Worm (Caenorhabditis elegans): ENCODE results near the gene ubc-9.

Gene ubc-9

DNA sequence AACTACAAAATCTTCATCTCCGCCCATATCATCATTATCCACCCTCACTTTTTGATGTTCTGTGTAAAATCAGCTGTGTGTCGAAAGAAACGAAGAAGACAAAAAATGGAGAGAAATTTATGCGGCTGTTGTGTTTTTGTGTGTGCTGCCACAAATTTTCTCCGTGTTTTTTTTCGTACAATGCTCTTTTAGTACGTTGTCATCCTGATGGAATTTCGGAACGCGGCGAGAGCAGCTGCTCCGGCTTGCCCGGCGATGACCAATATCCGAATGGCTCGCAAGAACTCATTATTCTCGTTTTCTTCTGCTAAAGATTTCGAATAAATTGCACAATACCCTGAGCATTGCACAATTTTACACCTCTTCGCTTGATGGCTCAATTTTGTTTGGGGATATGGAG is 11.5 kb upstream of the ubc-9 start:
- TF ChIP-seq hsf-1 (GFP tag; IDR thresholded peaks at IDR 0.05) (no peak), let-526 (GFP tag; IDR thresholded peaks at IDR 0.05) (no peak), rec-8 (tag; optimal IDR thresholded peaks at IDR 0.05) (no peak), K12H6.12 (tag; optimal IDR thresholded peaks at IDR 0.05) (no peak), rcor-1 (GFP tag; IDR thresholded peaks at IDR 0.05) (no peak), hmg-1.2 (GFP tag; IDR thresholded peaks at IDR 0.05) (no peak), egl-18 (GFP tag; IDR thresholded peaks at IDR 0.05) (no peak), ets-4 (GFP tag; optimal IDR thresholded peaks at IDR 0.05) (no peak), snpc-1.1 (tag; optimal IDR thresholded peaks at IDR 0.05; ENCODE audit: insufficient read depth) (no peak), lin-54 (GFP tag; optimal IDR thresholded peaks at IDR 0.05) (no peak), bed-2 (GFP tag; IDR thresholded peaks at IDR 0.05) (no peak), nhr-179 (tag; optimal IDR thresholded peaks at IDR 0.05) (no peak), Y79H2A.3 (GFP tag; conservative IDR thresholded peaks at IDR 0.05) (no peak)

ce11 chrIV:4640941-4641340 is 9.9 kb upstream of the ubc-9 start:
- TF ChIP-seq ztf-26 (tag; optimal IDR thresholded peaks at IDR 0.05) (peak; percentile 18), ceh-100 (GFP tag; IDR thresholded peaks at IDR 0.05) (no peak), ztf-22 (GFP tag; optimal IDR thresholded peaks at IDR 0.05) (no peak)

ce11 chrIV:4643577-4643976 is 7.3 kb upstream of the ubc-9 start:
- TF ChIP-seq aptf-2 (GFP tag; conservative IDR thresholded peaks at IDR 0.05), result no peak
- no peak for TF ChIP-seq sdz-38 (tag; optimal IDR thresholded peaks at IDR 0.05)
- TF ChIP-seq F33H1.4 (GFP tag; IDR thresholded peaks at IDR 0.05), result no peak
- TF ChIP-seq fkh-3 (tag; optimal IDR thresholded peaks at IDR 0.05), result no peak
- no peak for TF ChIP-seq nfya-2 (GFP tag; IDR thresholded peaks at IDR 0.05)
- no peak for TF ChIP-seq madf-3 (GFP tag; IDR thresholded peaks at IDR 0.05)
- no peak for TF ChIP-seq lsy-27 (tag; optimal IDR thresholded peaks at IDR 0.05; ENCODE audit: borderline replicate concordance, insufficient read depth)
- no peak for TF ChIP-seq ceh-91 (GFP tag; IDR thresholded peaks at IDR 0.05)
- TF ChIP-seq lin-54 (GFP tag; optimal IDR thresholded peaks at IDR 0.05), result no peak
- no peak for TF ChIP-seq snpc-4 (GFP tag; optimal IDR thresholded peaks at IDR 0.05)
- no peak for TF ChIP-seq snpc-4 (tag; optimal IDR thresholded peaks at IDR 0.05)
- TF ChIP-seq C06A6.2 (GFP tag; conservative IDR thresholded peaks at IDR 0.05), result no peak
- no peak for TF ChIP-seq ztf-26 (tag; optimal IDR thresholded peaks at IDR 0.05)
- no peak for TF ChIP-seq F57C9.4 (tag; optimal IDR thresholded peaks at IDR 0.05)
- no peak for TF ChIP-seq attf-3 (GFP tag; conservative IDR thresholded peaks at IDR 0.05)
- TF ChIP-seq ceh-27 (GFP tag; optimal IDR thresholded peaks at IDR 0.05), result no peak
- TF ChIP-seq ztf-28 (GFP tag; IDR thresholded peaks at IDR 0.05), result no peak

DNA sequence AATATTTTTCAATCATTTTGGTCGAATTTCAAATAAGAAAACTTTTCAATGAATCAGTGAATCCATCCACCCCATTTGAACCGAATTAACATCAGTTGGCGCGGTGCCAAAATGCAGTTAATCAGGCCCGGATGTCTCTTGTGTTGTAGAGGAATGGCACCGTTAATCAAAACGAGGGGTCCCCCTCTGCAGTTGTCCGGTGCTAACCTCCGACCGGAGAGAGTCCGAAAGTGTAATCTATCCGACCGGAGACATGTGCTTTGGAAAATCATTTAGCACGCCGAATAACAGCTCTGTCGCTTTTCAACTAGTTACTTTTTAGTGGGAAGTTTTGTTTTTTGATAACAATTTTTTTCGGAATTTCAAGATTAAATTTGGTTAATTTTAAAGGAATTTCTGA is 5.6 kb upstream of the ubc-9 start:
- TF ChIP-seq nhr-90 (tag; optimal IDR thresholded peaks at IDR 0.05) (no peak), Y95B8A.8 (GFP tag; IDR thresholded peaks at IDR 0.05) (no peak), madf-3 (GFP tag; IDR thresholded peaks at IDR 0.05) (no peak), T26A5.8 (tag; optimal IDR thresholded peaks at IDR 0.05) (no peak), madf-6 (GFP tag; IDR thresholded peaks at IDR 0.05) (no peak), somi-1 (GFP tag; optimal IDR thresholded peaks at IDR 0.05) (no peak), lin-54 (GFP tag; optimal IDR thresholded peaks at IDR 0.05) (no peak), xnd-1 (tag; optimal IDR thresholded peaks at IDR 0.05) (no peak), lin-35 (GFP tag; optimal IDR thresholded peaks at IDR 0.05) (no peak)

Data from whole organism, young adult.